Worm (Caenorhabditis elegans) whole organism, L1 larva: Measurements from ENCODE around the gene C48B4.6.
A peak's percentile ranks its signal among the peaks of the same experiment; 100 is the strongest.

ENCODE experiments used
- C04F5.9 ChIP-seq: sonication (generic microtip); optimal IDR thresholded peaks from 2 replicates; lab custom pipeline; 2016; ENCODE audit warnings: missing genetic modification characterization, missing compliant biosample characterization
- C16A3.4 ChIP-seq: fragments of 150-350 bp; optimal IDR thresholded peaks from 2 replicates; lab custom pipeline; 2014; ENCODE audit warnings: missing biosample characterization, missing genetic modification characterization
- C34B4.2 ChIP-seq: sonication (generic microtip); optimal IDR thresholded peaks from 2 replicates; lab custom pipeline; 2017; ENCODE audit warnings: mild to moderate bottlenecking, missing genetic modification characterization, missing compliant biosample characterization
- F16B12.6 ChIP-seq: fragments of 150-350 bp; optimal IDR thresholded peaks from 2 replicates; lab custom pipeline; 2014; ENCODE audit warnings: missing biosample characterization, missing genetic modification characterization
- aha-1 ChIP-seq: fragments of 150-350 bp; optimal IDR thresholded peaks from 2 replicates; lab custom pipeline; 2014; ENCODE audit warnings: missing biosample characterization, missing genetic modification characterization
- blmp-1 ChIP-seq: fragments of 150-350 bp; optimal IDR thresholded peaks from 2 replicates; lab custom pipeline; 2014; ENCODE audit warnings: missing biosample characterization, missing genetic modification characterization
- ceh-63 ChIP-seq: fragments of 200-800 bp; sonication (Bioruptor generic); optimal IDR thresholded peaks from 2 replicates; lab custom pipeline; 2018; ENCODE audit warnings: mild to moderate bottlenecking, missing genetic modification characterization, missing compliant biosample characterization
- ceh-88 ChIP-seq: fragments of 200-800 bp; sonication (Bioruptor generic); IDR thresholded peaks from 2 replicates; pipeline ENCODE4 v1.3.6; 2022; ENCODE audit warnings: missing genetic modification characterization, missing compliant biosample characterization
- ceh-90 ChIP-seq: sonication (generic microtip); optimal IDR thresholded peaks from 2 replicates; lab custom pipeline; 2016; ENCODE audit warnings: missing genetic modification characterization, missing compliant biosample characterization
- ces-1 ChIP-seq: fragments of 150-350 bp; optimal IDR thresholded peaks from 2 replicates; lab custom pipeline; 2014; ENCODE audit warnings: missing biosample characterization, missing genetic modification reagents, missing genetic modification characterization
- dpl-1 ChIP-seq, 3 experiments: fragments of 150-350 bp in 2 of 3; sonication (generic microtip) in 1 of 3; optimal IDR thresholded peaks; 2 replicates each; lab custom pipeline; 2014 to 2017; ENCODE audit warnings: missing biosample characterization in 3 of 3, missing genetic modification characterization in 3 of 3, missing genetic modification reagents in 3 of 3
- dsc-1 ChIP-seq: sonication (generic microtip); optimal IDR thresholded peaks from 2 replicates; lab custom pipeline; 2016; ENCODE audit warnings: mild to moderate bottlenecking, missing genetic modification characterization, missing compliant biosample characterization
- efl-1 ChIP-seq, 4 experiments: fragments of 150-350 bp; optimal IDR thresholded peaks in 3 of 4; peaks in 1 of 4; 1 replicate in 1 of 4; 2 replicates in 3 of 4; lab custom pipeline; 2014; ENCODE audit warnings: missing biosample characterization in 2 of 4, missing genetic modification characterization in 2 of 4, missing genetic modification reagents in 2 of 4
- efl-3 ChIP-seq: fragments of 200-800 bp; sonication (Bioruptor generic); optimal IDR thresholded peaks from 2 replicates; lab custom pipeline; 2018; ENCODE audit warnings: mild to moderate bottlenecking, missing genetic modification characterization, missing compliant biosample characterization
- elt-2 ChIP-seq: sonication (generic microtip); optimal IDR thresholded peaks from 2 replicates; lab custom pipeline; 2016; ENCODE audit warnings: missing genetic modification characterization, mild to moderate bottlenecking, inconsistent platforms, missing compliant biosample characterization, missing genetic modification reagents
- elt-3 ChIP-seq, 6 experiments: fragments of 150-350 bp in 1 of 6; sonication (generic microtip); optimal IDR thresholded peaks; 2 replicates each; lab custom pipeline; 2017 to 2018; ENCODE audit warnings: missing biosample characterization in 6 of 6, missing genetic modification characterization in 6 of 6, inconsistent platforms in 1 of 6
- irx-1 ChIP-seq: sonication (generic microtip); optimal IDR thresholded peaks from 2 replicates; lab custom pipeline; 2016; ENCODE audit warnings: missing genetic modification characterization, missing compliant biosample characterization
- lin-35 ChIP-seq, 2 experiments: fragments of 150-350 bp; optimal IDR thresholded peaks; 2 replicates each; lab custom pipeline; 2014; ENCODE audit warnings: missing biosample characterization in 2 of 2, missing genetic modification characterization in 2 of 2, missing genetic modification reagents in 2 of 2
- lin-39 ChIP-seq: fragments of 150-350 bp; optimal IDR thresholded peaks from 2 replicates; lab custom pipeline; 2014; ENCODE audit warnings: missing biosample characterization, missing genetic modification reagents, missing genetic modification characterization
- lsy-2 ChIP-seq, 2 experiments: fragments of 150-350 bp; optimal IDR thresholded peaks; 2 replicates each; lab custom pipeline; 2014; ENCODE audit warnings: missing biosample characterization in 2 of 2, missing genetic modification characterization in 2 of 2
- mdl-1 ChIP-seq, 2 experiments: fragments of 150-350 bp; optimal IDR thresholded peaks; 2 replicates each; lab custom pipeline; 2014 to 2017; ENCODE audit warnings: missing biosample characterization in 2 of 2, missing genetic modification characterization in 2 of 2, inconsistent platforms in 1 of 2
- mef-2 ChIP-seq: fragments of 150-350 bp; optimal IDR thresholded peaks from 2 replicates; lab custom pipeline; 2014; ENCODE audit warnings: missing biosample characterization, missing genetic modification characterization
- mep-1 ChIP-seq: fragments of 150-350 bp; optimal IDR thresholded peaks from 2 replicates; lab custom pipeline; 2014; ENCODE audit warnings: missing biosample characterization, missing genetic modification characterization
- nhr-12 ChIP-seq: sonication (generic microtip); optimal IDR thresholded peaks from 2 replicates; lab custom pipeline; 2017; ENCODE audit warnings: missing biosample characterization, missing genetic modification characterization
- nhr-19 ChIP-seq: fragments of 200-800 bp; sonication (Bioruptor generic); conservative IDR thresholded peaks from 2 replicates; pipeline ENCODE4 v1.3.6; 2022; ENCODE audit warnings: missing genetic modification characterization, missing compliant biosample characterization
- nhr-20 ChIP-seq: sonication (generic microtip); optimal IDR thresholded peaks from 2 replicates; lab custom pipeline; 2016; ENCODE audit warnings: mild to moderate bottlenecking, missing genetic modification characterization, missing compliant biosample characterization
- nhr-71 ChIP-seq: sonication (generic microtip); optimal IDR thresholded peaks from 2 replicates; lab custom pipeline; 2016; ENCODE audit warnings: mild to moderate bottlenecking, missing genetic modification characterization, moderate library complexity, missing compliant biosample characterization
- nhr-85 ChIP-seq: sonication (generic microtip); peaks from one replicate; lab custom pipeline; 2016; ENCODE audit warnings: missing genetic modification characterization, inconsistent platforms, missing compliant biosample characterization
- pag-3 ChIP-seq: sonication (generic microtip); optimal IDR thresholded peaks from 2 replicates; lab custom pipeline; 2017; ENCODE audit warnings: missing genetic modification characterization, mild to moderate bottlenecking, missing compliant biosample characterization, antibody characterized with exemption, borderline replicate concordance; ENCODE audit not compliant: insufficient read depth
- pqm-1 ChIP-seq: sonication (generic microtip); optimal IDR thresholded peaks from 3 replicates; lab custom pipeline; 2017; ENCODE audit warnings: missing biosample characterization, missing genetic modification characterization
- rnt-1 ChIP-seq: sonication (generic microtip); optimal IDR thresholded peaks from 2 replicates; lab custom pipeline; 2016; ENCODE audit warnings: mild to moderate bottlenecking, missing genetic modification characterization, moderate library complexity, missing compliant biosample characterization
- skn-1 ChIP-seq: fragments of 150-350 bp; optimal IDR thresholded peaks from 2 replicates; lab custom pipeline; 2014; ENCODE audit warnings: missing biosample characterization, missing genetic modification characterization
- snpc-4 ChIP-seq: fragments of 150-350 bp; optimal IDR thresholded peaks from 2 replicates; lab custom pipeline; 2014; ENCODE audit warnings: missing biosample characterization, missing genetic modification characterization
- snu-23 ChIP-seq: sonication (generic microtip); optimal IDR thresholded peaks from 2 replicates; lab custom pipeline; 2016; ENCODE audit warnings: missing genetic modification characterization, missing compliant biosample characterization
- sox-4 ChIP-seq: sonication (generic microtip); optimal IDR thresholded peaks from 2 replicates; lab custom pipeline; 2016; ENCODE audit warnings: missing genetic modification characterization, missing compliant biosample characterization
- sup-37 ChIP-seq: fragments of 200-800 bp; sonication (Bioruptor generic); optimal IDR thresholded peaks from 2 replicates; lab custom pipeline; 2018; ENCODE audit warnings: mild to moderate bottlenecking, missing genetic modification characterization, missing compliant biosample characterization
- swsn-7 ChIP-seq: sonication (generic microtip); optimal IDR thresholded peaks from 2 replicates; lab custom pipeline; 2016; ENCODE audit warnings: missing genetic modification characterization, missing compliant biosample characterization
- unc-130 ChIP-seq: fragments of 150-350 bp; optimal IDR thresholded peaks from 2 replicates; lab custom pipeline; 2017; ENCODE audit warnings: missing biosample characterization, missing genetic modification characterization, inconsistent platforms
- unc-30 ChIP-seq: sonication (generic microtip); optimal IDR thresholded peaks from 2 replicates; lab custom pipeline; 2017; ENCODE audit warnings: missing biosample characterization, missing genetic modification characterization
- unc-62 ChIP-seq: fragments of 150-350 bp; optimal IDR thresholded peaks from 2 replicates; lab custom pipeline; 2014; ENCODE audit warnings: missing biosample characterization, missing genetic modification reagents, missing genetic modification characterization
- xbp-1 ChIP-seq: sonication (generic microtip); optimal IDR thresholded peaks from 2 replicates; lab custom pipeline; 2016; ENCODE audit warnings: missing genetic modification characterization, missing compliant biosample characterization
- zip-4 ChIP-seq: fragments of 200-800 bp; sonication (Bioruptor generic); optimal IDR thresholded peaks from 2 replicates; lab custom pipeline; 2018; ENCODE audit warnings: mild to moderate bottlenecking, missing genetic modification characterization, moderate library complexity, missing compliant biosample characterization
- ztf-11 ChIP-seq, 2 experiments: sonication (generic microtip); optimal IDR thresholded peaks; 2 replicates each; lab custom pipeline; 2016 to 2017; ENCODE audit warnings: missing genetic modification characterization in 2 of 2, missing biosample characterization in 1 of 2, missing compliant biosample characterization in 1 of 2
- ztf-4 ChIP-seq: fragments of 150-350 bp; optimal IDR thresholded peaks from 2 replicates; lab custom pipeline; 2014; ENCODE audit warnings: missing biosample characterization, missing genetic modification characterization

Gene C48B4.6

ce11 chrIII:9528824-9529223 is 29.5 kb downstream of the C48B4.6 start, which contains the start of gene ZK1098.2:
ZK1098.2 (plus strand) TSS chrIII:9529159.
- TF ChIP-seq lin-39 (no peak), nhr-20 (tag; lab: Kevin White, UChicago) (no peak), ceh-88 (no peak), unc-62 (GFP tag; lab: Kevin White, UChicago) (no peak), efl-3 (GFP tag; lab: Kevin White, UChicago) (no peak), F16B12.6 (tag; lab: Kevin White, UChicago) (peak; percentile 80), C04F5.9 (tag; lab: Kevin White, UChicago) (no peak), mep-1 (tag; lab: Kevin White, UChicago) (peak; percentile 68), snu-23 (GFP tag; lab: Kevin White, UChicago) (peak; percentile 23), swsn-7 (tag; lab: Kevin White, UChicago) (no peak), blmp-1 (peak; percentile 46), ztf-4 (tag; lab: Kevin White, UChicago) (no peak), unc-30 (tag; lab: Kevin White, UChicago) (no peak), nhr-12 (tag; lab: Kevin White, UChicago) (no peak), unc-130 (tag; lab: Kevin White, UChicago) (no peak), rnt-1 (tag; lab: Kevin White, UChicago) (no peak), ceh-90 (tag; lab: Kevin White, UChicago) (no peak), elt-2 (no peak), lin-35 (GFP tag; optimal IDR thresholded peaks at IDR 0.05; lab: Kevin White, UChicago) (peak; percentile 22 to 32), nhr-85 (no peak), ceh-63 (GFP tag; lab: Kevin White, UChicago) (no peak), ces-1 (no peak), nhr-71 (tag; lab: Kevin White, UChicago) (no peak), sox-4 (tag; lab: Kevin White, UChicago) (no peak), pag-3 (no peak), C16A3.4 (tag; lab: Kevin White, UChicago) (peak; percentile 28), elt-3 (tag; optimal IDR thresholded peaks at IDR 0.05; lab: Kevin White, UChicago) (peak in 1 of 6 experiments; percentile 7), nhr-19 (no peak), dsc-1 (tag; lab: Kevin White, UChicago) (no peak), ztf-11 (tag; optimal IDR thresholded peaks at IDR 0.05; lab: Kevin White, UChicago) (no peak), lsy-2 (tag; optimal IDR thresholded peaks at IDR 0.05; lab: Kevin White, UChicago) (peak; percentile 30 to 53), skn-1 (tag; lab: Kevin White, UChicago) (peak; percentile 1), C34B4.2 (tag; lab: Kevin White, UChicago) (no peak), xbp-1 (no peak), irx-1 (tag; lab: Kevin White, UChicago) (no peak), sup-37 (GFP tag; lab: Kevin White, UChicago) (no peak), mdl-1 (tag; optimal IDR thresholded peaks at IDR 0.05; lab: Kevin White, UChicago) (no peak), zip-4 (GFP tag; lab: Kevin White, UChicago) (no peak), aha-1 (no peak), dpl-1 (GFP tag; optimal IDR thresholded peaks at IDR 0.05; lab: Kevin White, UChicago) (peak in 1 of 3 experiments; percentile 42), pqm-1 (tag; lab: Kevin White, UChicago) (no peak), efl-1 (optimal IDR thresholded peaks at IDR 0.05; lab: Kevin White, UChicago) (peak; percentile 5 to 14), efl-1 (GFP tag; optimal IDR thresholded peaks at IDR 0.05 in 1 of 2; lab: Kevin White, UChicago) (peak in 1 of 2 experiments; percentile 23), snpc-4 (no peak), mef-2 (tag; lab: Kevin White, UChicago) (no peak)
- TF ChIP-seq, all 84 proteins: peak for 11
